Worm (Caenorhabditis elegans): ENCODE results near the gene swd-2.1.

The swd-2.1 gene

ce11 chrIV:7804740-7805139 lies 28.9 kb downstream of the swd-2.1 start, which contains the start of gene C33H5.2:
Gene C33H5.2, plus strand, starts transcription at chrIV:7805040.
- TF ChIP-seq unc-62 (GFP tag; optimal IDR thresholded peaks at IDR 0.05), result no peak

DNA sequence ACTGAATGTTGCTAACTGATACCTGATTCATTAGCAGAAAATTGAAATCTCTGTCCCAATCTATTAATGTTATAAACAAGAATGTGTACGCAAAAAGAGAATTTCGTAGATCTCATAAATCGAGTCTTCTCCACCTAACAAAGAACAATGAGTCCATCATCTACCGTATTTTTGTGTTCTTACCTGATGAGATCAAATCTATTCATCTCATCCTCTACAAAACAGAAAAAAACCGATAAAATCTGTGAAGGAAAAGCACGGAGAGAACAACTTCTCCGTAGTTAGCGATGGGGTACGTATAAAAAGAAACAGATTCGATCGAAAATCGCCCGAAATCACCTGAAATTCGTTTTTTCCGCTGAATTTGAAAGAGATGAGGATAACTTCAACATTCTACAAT lies 32.8 kb downstream of the swd-2.1 start, which contains the start of gene C33H5.1:
Gene C33H5.1, plus strand, starts transcription at position 330 of the 400 bp plus-strand sequence.
- TF ChIP-seq unc-62 (GFP tag; optimal IDR thresholded peaks at IDR 0.05), result no peak

ce11 chrIV:7812709-7813108 lies 36.9 kb downstream of the swd-2.1 start, which contains the start of gene zgpa-1:
Gene zgpa-1, minus strand, starts transcription at chrIV:7812809.
- TF ChIP-seq unc-62 (GFP tag; optimal IDR thresholded peaks at IDR 0.05), result no peak

DNA sequence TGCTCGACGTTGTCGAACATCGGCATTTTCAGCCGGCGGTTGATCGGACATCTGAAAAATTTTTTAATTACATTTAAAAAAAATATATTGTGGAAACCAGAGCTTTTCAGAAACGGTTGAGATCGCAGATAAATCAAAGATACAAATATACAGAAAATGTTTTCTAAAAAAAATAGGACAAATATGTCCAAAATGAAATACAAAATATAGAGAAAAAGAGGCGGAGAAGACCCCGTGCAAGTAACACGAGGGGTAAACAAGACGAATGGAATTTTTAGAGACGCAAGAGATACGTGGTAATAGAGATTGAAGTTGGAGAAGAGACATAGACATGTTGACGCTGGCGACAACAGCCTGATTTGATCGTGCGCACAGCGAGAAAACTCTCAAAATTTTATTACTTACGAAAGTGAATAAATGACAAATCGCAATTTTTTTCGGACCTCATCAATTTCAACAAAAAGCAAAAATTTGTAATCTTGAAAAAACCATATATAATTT lies 39.9 kb downstream of the swd-2.1 start, which contains the start of gene cdgs-1:
Gene cdgs-1, minus strand, starts transcription at position 51 of the 501 bp plus-strand sequence.
- TF ChIP-seq unc-62 (GFP tag; optimal IDR thresholded peaks at IDR 0.05), result no peak

ce11 chrIV:7816402-7817102 lies 40.7 kb downstream of the swd-2.1 start:
- no peak for TF ChIP-seq unc-62 (GFP tag; optimal IDR thresholded peaks at IDR 0.05)

DNA sequence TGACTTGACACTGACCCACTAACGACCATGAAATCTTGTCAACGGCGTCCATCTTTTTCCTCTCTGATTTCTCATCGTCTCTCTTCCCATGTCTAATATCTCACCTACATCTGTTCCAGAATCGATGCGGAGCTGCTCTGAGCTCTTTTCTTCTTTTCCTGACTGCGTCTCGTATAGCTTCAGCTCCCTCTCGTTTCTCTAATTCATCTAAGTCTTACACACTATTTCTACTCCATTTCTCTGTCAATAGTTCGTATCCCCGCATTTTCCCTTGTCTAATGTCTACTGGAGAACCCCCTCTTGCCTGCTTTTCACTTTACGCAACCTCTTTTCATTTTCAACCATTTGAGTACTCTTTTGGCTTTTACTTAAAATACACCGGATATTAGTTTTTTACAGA lies 42.0 kb downstream of the swd-2.1 start, which contains the start of gene ric-3:
Gene ric-3, plus strand, starts transcription at position 400 of the 400 bp plus-strand sequence.
- no peak for TF ChIP-seq unc-62 (GFP tag; optimal IDR thresholded peaks at IDR 0.05)

ce11 chrIV:7822524-7822923 lies 46.7 kb downstream of the swd-2.1 start, which contains the start of gene T14A8.2:
Gene T14A8.2, minus strand, starts transcription at chrIV:7822624.
- no peak for TF ChIP-seq unc-62 (GFP tag; optimal IDR thresholded peaks at IDR 0.05)

DNA sequence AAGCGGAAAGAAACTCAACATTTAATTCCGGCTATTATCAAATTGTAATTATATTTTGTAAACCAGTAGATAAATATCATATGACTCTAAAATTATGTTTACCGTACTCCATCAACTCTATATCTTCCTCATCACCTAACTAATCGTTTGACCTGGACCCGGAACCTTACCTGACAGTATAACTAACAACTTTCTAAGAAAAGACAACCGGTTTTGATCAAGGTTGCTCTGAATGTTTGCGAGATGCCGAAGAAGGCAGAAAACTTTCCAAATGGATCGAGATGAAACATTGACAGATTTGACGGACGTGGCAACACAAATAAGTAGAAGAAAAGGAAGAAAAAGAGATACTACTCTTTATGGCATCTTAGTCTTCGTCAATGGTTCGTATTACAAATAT lies 48.8 kb downstream of the swd-2.1 start:
- TF ChIP-seq unc-62 (GFP tag; optimal IDR thresholded peaks at IDR 0.05), result no peak

Measured in whole organism, dauer.